Worm (Caenorhabditis elegans): ENCODE results near the gene srh-289.

DNA sequence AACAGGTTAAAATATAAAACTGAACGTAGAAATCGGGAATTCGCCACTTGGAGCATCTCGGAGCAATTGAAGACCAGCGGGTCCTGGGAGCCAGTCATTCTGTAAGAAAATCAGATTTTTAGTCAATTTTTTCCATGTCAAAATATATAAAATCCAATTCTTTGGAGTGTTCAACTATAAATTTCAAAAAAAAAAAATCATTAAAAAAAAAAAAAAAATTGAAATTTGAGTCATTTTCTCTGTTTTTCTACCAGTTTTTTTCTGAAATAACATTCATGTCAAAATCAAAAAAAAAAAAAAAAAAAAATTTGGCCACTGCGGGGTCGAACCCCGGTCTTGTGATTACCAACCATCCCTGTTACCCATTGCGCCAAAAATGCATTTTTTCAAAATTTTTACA lies 10.3 kb downstream of the srh-289 start, which contains the start of gene srab-12:
- TF ChIP-seq unc-39 (tag; optimal IDR thresholded peaks at IDR 0.05) (no peak), alr-1 (tag; optimal IDR thresholded peaks at IDR 0.05) (no peak)
